Worm (Caenorhabditis elegans): Measurements from ENCODE around the gene clh-4.
A peak's percentile ranks its signal among the peaks of the same experiment; 100 is the strongest.

The clh-4 gene

DNA sequence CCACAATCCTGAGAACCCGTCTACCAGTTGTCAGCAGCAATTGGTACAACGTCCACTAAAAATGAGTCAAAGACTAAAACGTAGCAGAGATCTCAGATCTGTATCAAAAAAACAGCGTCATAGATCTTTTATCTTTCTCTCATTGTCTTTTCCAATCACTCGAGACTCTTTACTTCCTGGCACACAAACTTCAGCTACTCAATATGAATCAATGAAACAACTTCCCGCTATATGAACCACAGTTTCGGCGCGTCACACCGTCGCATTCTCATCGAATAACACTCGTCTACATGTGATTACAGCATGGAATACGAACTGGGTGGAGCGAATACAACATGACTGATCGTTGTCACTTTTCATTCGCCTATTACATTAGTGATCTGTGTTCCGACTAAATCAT lies 31.9 kb upstream of the clh-4 start (continued):
- TF ChIP-seq skn-1 (tag; optimal IDR thresholded peaks at IDR 0.05) (peak; percentile 29), snu-23 (GFP tag; optimal IDR thresholded peaks at IDR 0.05) (peak; percentile 61), nhr-20 (tag; optimal IDR thresholded peaks at IDR 0.05) (peak; percentile 69), ztf-4 (tag; optimal IDR thresholded peaks at IDR 0.05) (peak; percentile 72), lin-14 (GFP tag; optimal IDR thresholded peaks at IDR 0.05) (peak; percentile 77)

DNA sequence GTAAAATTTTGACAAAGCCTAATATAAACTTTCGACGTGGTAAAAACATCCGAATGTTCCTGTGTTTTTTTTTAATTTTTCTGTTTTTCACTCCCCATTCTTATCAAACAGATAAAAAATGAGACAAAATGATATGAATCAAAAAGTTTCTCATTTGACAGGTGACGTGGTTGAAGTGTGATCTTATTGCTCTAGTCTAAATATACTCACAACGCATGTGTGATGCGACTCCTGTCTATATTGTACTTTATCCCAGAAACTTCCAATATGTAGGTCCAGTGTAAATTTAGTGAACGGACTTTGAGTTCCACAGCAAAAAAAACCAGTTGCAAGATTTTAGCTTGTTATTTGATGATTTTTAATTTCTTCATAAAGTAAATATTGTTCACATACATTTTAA lies 31.0 kb upstream of the clh-4 start:
- TF ChIP-seq nhr-237 (tag; optimal IDR thresholded peaks at IDR 0.05) (no peak), nhr-47 (tag; optimal IDR thresholded peaks at IDR 0.05) (no peak), unc-98 (GFP tag; IDR thresholded peaks at IDR 0.05) (no peak), lin-14 (GFP tag; optimal IDR thresholded peaks at IDR 0.05) (peak; percentile 56), nhr-19 (GFP tag; conservative IDR thresholded peaks at IDR 0.05) (peak; percentile 72), pqm-1 (tag; optimal IDR thresholded peaks at IDR 0.05) (no peak), ceh-82 (tag; optimal IDR thresholded peaks at IDR 0.05) (no peak), blmp-1 (tag; optimal IDR thresholded peaks at IDR 0.05) (no peak), nhr-11 (tag; optimal IDR thresholded peaks at IDR 0.05) (no peak), snu-23 (GFP tag; optimal IDR thresholded peaks at IDR 0.05) (peak; percentile 50), elt-2 (tag; optimal IDR thresholded peaks at IDR 0.05) (no peak), isw-1 (GFP tag; IDR thresholded peaks at IDR 0.05) (no peak), aha-1 (tag; optimal IDR thresholded peaks at IDR 0.05) (no peak), irx-1 (tag; optimal IDR thresholded peaks at IDR 0.05) (no peak), nhr-71 (tag; optimal IDR thresholded peaks at IDR 0.05) (peak; percentile 83), lin-39 (tag; optimal IDR thresholded peaks at IDR 0.05) (peak; percentile 49), tlp-1 (tag; optimal IDR thresholded peaks at IDR 0.05) (no peak), tbx-2 (tag; optimal IDR thresholded peaks at IDR 0.05) (peak; percentile 17), fkh-10 (GFP tag; optimal IDR thresholded peaks at IDR 0.05) (no peak), mef-2 (tag; optimal IDR thresholded peaks at IDR 0.05) (no peak), rnt-1 (tag; optimal IDR thresholded peaks at IDR 0.05) (peak; percentile 63), xbp-1 (tag; optimal IDR thresholded peaks at IDR 0.05) (no peak), lsy-2 (tag; optimal IDR thresholded peaks at IDR 0.05) (peak in 1 of 2 experiments; percentile 25), nhr-20 (tag; optimal IDR thresholded peaks at IDR 0.05) (peak; percentile 61)

DNA sequence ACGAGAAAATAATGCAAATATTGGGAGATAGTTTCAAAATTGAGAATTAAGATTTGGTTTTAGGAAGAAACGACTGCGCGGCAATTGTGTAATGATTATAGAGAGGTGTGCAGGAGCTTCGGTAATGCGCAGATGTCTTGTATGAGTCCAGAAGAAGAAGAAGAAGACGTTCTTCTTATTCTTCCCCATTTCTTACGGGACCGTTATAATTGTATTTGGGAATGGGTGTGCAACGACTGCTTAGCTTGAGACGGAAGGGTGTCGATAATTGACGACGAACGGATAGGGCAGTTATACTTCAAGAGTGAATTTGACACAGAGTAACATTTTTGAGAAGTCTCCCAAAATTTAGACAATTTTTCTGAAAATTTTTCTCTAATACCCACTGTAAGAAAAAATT lies 28.3 kb upstream of the clh-4 start:
- TF ChIP-seq mef-2 (tag; optimal IDR thresholded peaks at IDR 0.05) (no peak), jun-1 (tag; optimal IDR thresholded peaks at IDR 0.05) (no peak), ceh-8 (GFP tag; optimal IDR thresholded peaks at IDR 0.05) (no peak), nhr-71 (tag; optimal IDR thresholded peaks at IDR 0.05) (no peak), ceh-90 (tag; optimal IDR thresholded peaks at IDR 0.05) (no peak)

DNA sequence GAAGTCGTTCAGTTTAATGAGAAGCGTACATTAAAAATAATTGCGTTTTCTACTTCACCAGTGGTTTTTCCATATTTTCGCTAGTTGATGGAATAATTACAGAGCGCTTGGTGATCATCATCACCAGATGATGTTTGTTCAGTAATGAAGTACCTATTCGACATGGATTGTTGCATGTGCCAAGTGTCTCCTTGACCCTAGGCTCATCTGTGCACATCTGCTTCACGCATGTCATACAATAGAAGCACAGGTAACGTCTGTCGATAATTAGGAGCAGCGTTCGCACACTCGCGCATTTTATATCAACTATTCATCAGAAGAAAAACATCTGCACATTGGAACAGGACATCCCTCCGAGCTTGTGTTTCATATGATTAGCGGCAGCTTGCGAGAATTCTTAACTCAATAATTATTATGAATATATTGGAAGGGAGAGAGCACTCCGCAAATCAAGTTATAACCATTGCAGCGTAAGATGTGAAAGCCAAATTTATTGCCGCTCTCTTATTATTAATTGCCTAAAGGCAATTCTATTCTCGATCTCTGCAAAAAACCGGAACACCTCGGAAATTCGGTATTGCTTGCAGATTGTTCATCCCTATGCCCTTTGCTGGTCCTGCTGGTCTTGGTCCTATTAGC lies 24.9 kb upstream of the clh-4 start:
- TF ChIP-seq ceh-82 (tag; optimal IDR thresholded peaks at IDR 0.05) = no peak
- peak; percentile 21 for TF ChIP-seq nhr-85 (tag)
- no peak for TF ChIP-seq mdl-1 (tag; optimal IDR thresholded peaks at IDR 0.05)

DNA sequence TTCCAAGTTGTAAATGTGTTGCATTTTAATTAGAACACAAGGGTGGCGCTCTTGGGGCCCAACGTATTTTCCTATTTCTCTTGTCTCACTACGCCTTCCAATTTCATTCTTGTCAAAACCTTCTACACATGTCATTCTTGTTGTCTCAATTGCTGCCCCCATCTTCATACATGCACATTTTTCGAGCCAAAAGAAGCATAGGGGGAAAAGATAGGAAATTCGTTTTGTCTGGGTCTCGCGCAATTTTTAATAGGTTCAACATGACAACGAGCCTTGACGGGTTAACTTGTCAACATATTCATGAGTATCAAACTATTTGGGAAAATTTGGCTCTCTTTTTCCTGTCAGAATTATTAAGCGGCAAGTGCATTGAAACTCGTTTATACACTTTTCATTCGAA lies 23.0 kb upstream of the clh-4 start:
- TF ChIP-seq fkh-8 (tag; optimal IDR thresholded peaks at IDR 0.05) = peak; percentile 9
- peak; percentile 64 for TF ChIP-seq lin-14 (GFP tag; optimal IDR thresholded peaks at IDR 0.05)
- TF ChIP-seq unc-86 (tag; optimal IDR thresholded peaks at IDR 0.05) = peak; percentile 6
- no peak for TF ChIP-seq ztf-4 (tag; optimal IDR thresholded peaks at IDR 0.05)
- TF ChIP-seq fkh-10 (GFP tag; optimal IDR thresholded peaks at IDR 0.05) = peak; percentile 13
- no peak for TF ChIP-seq hlh-4 (tag; optimal IDR thresholded peaks at IDR 0.05)
- TF ChIP-seq tbx-2 (tag; optimal IDR thresholded peaks at IDR 0.05) = peak; percentile 18

All from whole organism, L1 larva.